Fruit fly (Drosophila melanogaster) whole organism, adult: ENCODE data around the gene lwr.

Source experiments
- CG11617 ChIP-seq: fragments of 200-800 bp; sonication (Bioruptor generic); optimal IDR thresholded peaks from 2 replicates; lab custom pipeline; 2017; ENCODE audit warnings: mild to moderate bottlenecking, missing biosample characterization, missing genetic modification reagents, missing genetic modification characterization
- CG12768 ChIP-seq: fragments of 200-800 bp; sonication (Bioruptor generic); optimal IDR thresholded peaks from 2 replicates; lab custom pipeline; 2017; ENCODE audit warnings: missing biosample characterization, missing genetic modification characterization, mild to moderate bottlenecking, moderate library complexity, missing genetic modification reagents
- CG14711 ChIP-seq: fragments of 200-800 bp; sonication (Bioruptor generic); optimal IDR thresholded peaks from 2 replicates; lab custom pipeline; 2018; ENCODE audit warnings: missing biosample characterization, mild to moderate bottlenecking, missing genetic modification characterization, moderate library complexity
- CG1620 ChIP-seq: fragments of 200-800 bp; sonication (Bioruptor generic); optimal IDR thresholded peaks from 2 replicates; lab custom pipeline; 2016; ENCODE audit warnings: missing biosample characterization, missing genetic modification characterization
- CG33017 ChIP-seq: fragments of 200-800 bp; sonication (Bioruptor generic); optimal IDR thresholded peaks from 2 replicates; lab custom pipeline; 2018; ENCODE audit warnings: missing biosample characterization, mild to moderate bottlenecking, missing genetic modification characterization, moderate library complexity
- CG5204 ChIP-seq: fragments of 200-800 bp; sonication (Bioruptor generic); optimal IDR thresholded peaks from 2 replicates; lab custom pipeline; 2016; ENCODE audit warnings: missing biosample characterization, missing genetic modification characterization
- CG7045 ChIP-seq: fragments of 200-800 bp; sonication (Bioruptor generic); optimal IDR thresholded peaks from 2 replicates; lab custom pipeline; 2017; ENCODE audit warnings: missing biosample characterization, mild to moderate bottlenecking, missing genetic modification characterization
- CG7101 ChIP-seq: fragments of 200-800 bp; sonication (Bioruptor generic); optimal IDR thresholded peaks from 2 replicates; lab custom pipeline; 2018; ENCODE audit warnings: missing biosample characterization, mild to moderate bottlenecking, missing genetic modification characterization, moderate library complexity
- Clk ChIP-seq: fragments of 200-800 bp; sonication (Bioruptor generic); optimal IDR thresholded peaks from 2 replicates; lab custom pipeline; 2017; ENCODE audit warnings: missing biosample characterization, missing genetic modification characterization
- Crg-1 ChIP-seq: fragments of 200-800 bp; sonication (Bioruptor generic); optimal IDR thresholded peaks from 2 replicates; lab custom pipeline; 2016; ENCODE audit warnings: missing biosample characterization, missing genetic modification characterization
- Hr96 ChIP-seq: fragments of 200-800 bp; sonication (Bioruptor generic); optimal IDR thresholded peaks from 2 replicates; lab custom pipeline; 2016; ENCODE audit warnings: missing biosample characterization, missing genetic modification characterization
- Mnt ChIP-seq: fragments of 200-800 bp; sonication (Bioruptor generic); optimal IDR thresholded peaks from 2 replicates; lab custom pipeline; 2016; ENCODE audit warnings: missing biosample characterization, mild to moderate bottlenecking, missing genetic modification characterization
- bab1 ChIP-seq: fragments of 200-800 bp; sonication (Bioruptor generic); optimal IDR thresholded peaks from 3 replicates; lab custom pipeline; 2019; ENCODE audit warnings: missing biosample characterization, mild to moderate bottlenecking, missing genetic modification characterization, moderate library complexity
- cic ChIP-seq: fragments of 200-800 bp; sonication (Bioruptor generic); optimal IDR thresholded peaks from 2 replicates; lab custom pipeline; 2017; ENCODE audit warnings: missing biosample characterization, mild to moderate bottlenecking, missing genetic modification characterization, moderate library complexity
- cnc ChIP-seq, 2 experiments: fragments of >200 bp; optimal IDR thresholded peaks; 2 replicates each; lab custom pipeline; 2017
- kay ChIP-seq: fragments of 200-800 bp; sonication (Bioruptor generic); peaks from one replicate; lab custom pipeline; 2016; ENCODE audit warnings: missing biosample characterization, missing genetic modification characterization, borderline replicate concordance
- ovo ChIP-seq: fragments of 200-800 bp; sonication (Bioruptor generic); optimal IDR thresholded peaks from 2 replicates; lab custom pipeline; 2016; ENCODE audit warnings: missing biosample characterization, missing genetic modification characterization
- pad ChIP-seq: fragments of 200-800 bp; sonication (Bioruptor generic); optimal IDR thresholded peaks from 3 replicates; lab custom pipeline; 2017; ENCODE audit warnings: missing biosample characterization, missing genetic modification characterization, mild to moderate bottlenecking, moderate library complexity, missing genetic modification reagents
- tj ChIP-seq: fragments of 200-800 bp; sonication (Bioruptor generic); optimal IDR thresholded peaks from 3 replicates; lab custom pipeline; 2017; ENCODE audit warnings: missing biosample characterization, mild to moderate bottlenecking, missing genetic modification characterization, moderate library complexity
- toe ChIP-seq: fragments of 200-800 bp; sonication (Bioruptor generic); optimal IDR thresholded peaks from 2 replicates; lab custom pipeline; 2016; ENCODE audit warnings: missing biosample characterization, missing genetic modification characterization

Gene lwr

dm6 chr2L:552432-552929 is 10.1 kb upstream of the lwr start, which contains the start of gene Ets21C:
Gene Ets21C, minus strand, starts transcription at chr2L:552923.
- TF ChIP-seq Mnt (peak; percentile 55), Crg-1 (GFP tag; lab: Kevin White, UChicago) (no peak), CG5204 (no peak), pad (GFP tag; lab: Kevin White, UChicago) (peak; percentile 89), CG7045 (GFP tag; lab: Kevin White, UChicago) (peak; percentile 5), Hr96 (no peak), ovo (GFP tag; lab: Kevin White, UChicago) (no peak), cic (peak; percentile 96), CG7101 (tag; lab: Kevin White, UChicago) (peak; percentile 24), Clk (no peak), tj (GFP tag; lab: Kevin White, UChicago) (peak; percentile 19), cnc (optimal IDR thresholded peaks at IDR 0.05; lab: Kevin White, UChicago) (no peak), CG1620 (GFP tag; lab: Kevin White, UChicago) (no peak), bab1 (GFP tag; lab: Kevin White, UChicago) (no peak), kay (GFP tag; lab: Kevin White, UChicago) (peak; percentile 98), CG11617 (GFP tag; lab: Kevin White, UChicago) (peak; percentile 56), toe (no peak), CG33017 (peak; percentile 12), CG12768 (peak; percentile 72), CG14711 (tag; lab: Kevin White, UChicago) (no peak)

dm6 chr2L:549637-550036 is 7.3 kb upstream of the lwr start:
- TF ChIP-seq CG7045 (GFP tag; lab: Kevin White, UChicago): no peak
- TF ChIP-seq CG5204: no peak
- no peak for TF ChIP-seq Hr96
- no peak for TF ChIP-seq ovo (GFP tag; lab: Kevin White, UChicago)
- TF ChIP-seq Crg-1 (GFP tag; lab: Kevin White, UChicago): no peak
- no peak for TF ChIP-seq CG12768
- no peak for TF ChIP-seq toe
- TF ChIP-seq cnc (optimal IDR thresholded peaks at IDR 0.05; lab: Kevin White, UChicago): no peak
- no peak for TF ChIP-seq pad (GFP tag; lab: Kevin White, UChicago)
- no peak for TF ChIP-seq CG33017
- TF ChIP-seq kay (GFP tag; lab: Kevin White, UChicago): no peak
- no peak for TF ChIP-seq CG11617 (GFP tag; lab: Kevin White, UChicago)
- no peak for TF ChIP-seq Mnt
- no peak for TF ChIP-seq cic
- no peak for TF ChIP-seq CG14711 (tag; lab: Kevin White, UChicago)
- no peak for TF ChIP-seq Clk

dm6 chr2L:547978-548377 is 5.6 kb upstream of the lwr start:
- TF ChIP-seq CG11617 (GFP tag; lab: Kevin White, UChicago) (no peak), Hr96 (no peak), tj (GFP tag; lab: Kevin White, UChicago) (no peak), ovo (GFP tag; lab: Kevin White, UChicago) (no peak), Clk (no peak), kay (GFP tag; lab: Kevin White, UChicago) (no peak), CG12768 (no peak), CG7101 (tag; lab: Kevin White, UChicago) (no peak), bab1 (GFP tag; lab: Kevin White, UChicago) (no peak), Mnt (no peak), cnc (optimal IDR thresholded peaks at IDR 0.05; lab: Kevin White, UChicago) (no peak), CG7045 (GFP tag; lab: Kevin White, UChicago) (no peak), toe (no peak), CG5204 (no peak), Crg-1 (GFP tag; lab: Kevin White, UChicago) (no peak)

- TF ChIP-seq Mnt (peak; percentile 34), Clk (no peak)
These were observed 2.2 kb upstream of the lwr start, which contains the start of the genes Spp and nAChRbeta3 for dm6 chr2L:544444-545179. Gene Spp, minus strand, starts transcription at chr2L:544653. Gene nAChRbeta3, plus strand, starts transcription at chr2L:545129.

- TF ChIP-seq toe: no peak
These were observed 1.4 kb upstream of the lwr start for dm6 chr2L:543799-544198.

dm6 chr2L:540572-541210 is 1.7 kb downstream of the lwr start:
- TF ChIP-seq CG33017 (no peak), CG5204 (no peak), ovo (GFP tag; lab: Kevin White, UChicago) (peak; percentile 97), CG12768 (no peak), kay (GFP tag; lab: Kevin White, UChicago) (no peak), CG11617 (GFP tag; lab: Kevin White, UChicago) (no peak), Crg-1 (GFP tag; lab: Kevin White, UChicago) (no peak), Clk (no peak), CG7101 (tag; lab: Kevin White, UChicago) (no peak), pad (GFP tag; lab: Kevin White, UChicago) (no peak), bab1 (GFP tag; lab: Kevin White, UChicago) (peak; percentile 69), CG1620 (GFP tag; lab: Kevin White, UChicago) (no peak), cnc (optimal IDR thresholded peaks at IDR 0.05; lab: Kevin White, UChicago) (no peak), CG14711 (tag; lab: Kevin White, UChicago) (no peak), CG7045 (GFP tag; lab: Kevin White, UChicago) (no peak), toe (no peak), Hr96 (no peak), tj (GFP tag; lab: Kevin White, UChicago) (peak; percentile 79), Mnt (peak; percentile 27), cic (no peak)
